Fruit fly (Drosophila melanogaster) whole organism, prepupa: Measurements from ENCODE around the gene zye.

Source experiments
- Blimp-1 ChIP-seq: fragments of 200-800 bp; sonication (Bioruptor generic); optimal IDR thresholded peaks from 3 replicates; lab custom pipeline; 2017; ENCODE audit warnings: missing biosample characterization, missing genetic modification characterization, mild to moderate bottlenecking, moderate library complexity, missing genetic modification reagents
- CG11762 ChIP-seq: fragments of 200-800 bp; sonication (Bioruptor generic); optimal IDR thresholded peaks from 3 replicates; lab custom pipeline; 2016; ENCODE audit warnings: missing biosample characterization, missing genetic modification characterization; ENCODE audit not compliant: insufficient read depth
- CG32006 ChIP-seq: fragments of 200-800 bp; sonication (Bioruptor generic); optimal IDR thresholded peaks from 3 replicates; lab custom pipeline; 2017; ENCODE audit warnings: missing biosample characterization, mild to moderate bottlenecking, missing genetic modification characterization
- Ets96B ChIP-seq: fragments of 200-800 bp; optimal IDR thresholded peaks from 2 replicates; lab custom pipeline; 2019; ENCODE audit warnings: missing biosample characterization, mild to moderate bottlenecking, missing genetic modification characterization, moderate library complexity
- Lpt ChIP-seq: fragments of 200-800 bp; sonication (Bioruptor generic); optimal IDR thresholded peaks from 3 replicates; lab custom pipeline; 2016; ENCODE audit warnings: missing biosample characterization, missing genetic modification characterization
- OdsH ChIP-seq: fragments of 200-800 bp; sonication (Bioruptor generic); optimal IDR thresholded peaks from 3 replicates; lab custom pipeline; 2016; ENCODE audit warnings: missing biosample characterization, missing genetic modification characterization
- Sox14 ChIP-seq: fragments of 200-800 bp; sonication (Bioruptor generic); optimal IDR thresholded peaks from 3 replicates; lab custom pipeline; 2016; ENCODE audit warnings: missing biosample characterization, missing genetic modification characterization
- fd85E ChIP-seq: fragments of 200-800 bp; sonication (Bioruptor generic); optimal IDR thresholded peaks from 3 replicates; lab custom pipeline; 2016; ENCODE audit warnings: missing biosample characterization, missing genetic modification characterization

dm6 chr3L:20398243-20399222, 14.9 kb upstream of the zye start:
- TF ChIP-seq OdsH (peak; percentile 79), fd85E (peak; percentile 2), CG32006 (GFP tag; lab: Kevin White, UChicago) (peak; percentile 95), Blimp-1 (GFP tag; lab: Kevin White, UChicago) (no peak), Lpt (GFP tag; lab: Kevin White, UChicago) (peak; percentile 84), Sox14 (GFP tag; lab: Kevin White, UChicago) (peak; percentile 77), Ets96B (tag; lab: Kevin White, UChicago) (peak; percentile 79), CG11762 (GFP tag; lab: Kevin White, UChicago) (peak; percentile 77)
